Worm (Caenorhabditis elegans): Measurements from ENCODE around the gene Y9C9A.13.

DNA sequence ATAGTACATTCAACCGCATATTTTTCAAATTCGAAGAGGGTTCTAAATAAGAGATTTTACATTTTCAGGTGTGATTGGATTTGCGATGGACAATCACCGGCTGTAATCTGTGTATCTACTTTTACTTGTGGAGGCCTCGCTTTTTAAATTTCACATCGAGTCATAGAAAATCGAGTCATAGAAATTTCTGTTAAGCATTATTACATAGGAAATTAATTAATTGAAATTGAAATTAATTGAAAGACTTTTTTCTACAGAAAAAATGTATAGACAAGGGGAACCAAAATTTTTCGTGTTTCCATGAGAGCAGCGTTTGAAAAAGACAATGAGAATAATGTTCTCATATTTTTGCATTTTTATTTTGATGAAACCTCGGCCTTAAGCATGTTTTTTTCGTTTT, 14.4 kb upstream of the Y9C9A.13 start, which contains the start of gene clec-176:
- TF ChIP-seq unc-55 (GFP tag; optimal IDR thresholded peaks at IDR 0.05) (no peak), fkh-10 (GFP tag; optimal IDR thresholded peaks at IDR 0.05) (no peak), dmd-4 (tag; optimal IDR thresholded peaks at IDR 0.05; ENCODE audit: borderline replicate concordance) (no peak), pqm-1 (tag; optimal IDR thresholded peaks at IDR 0.05) (no peak), tbx-2 (tag; optimal IDR thresholded peaks at IDR 0.05) (no peak), lin-11 (tag; optimal IDR thresholded peaks at IDR 0.05) (no peak), ceh-9 (tag; optimal IDR thresholded peaks at IDR 0.05) (no peak), che-1 (tag; optimal IDR thresholded peaks at IDR 0.05) (no peak), elt-2 (tag; optimal IDR thresholded peaks at IDR 0.05) (no peak), hlh-8 (tag; optimal IDR thresholded peaks at IDR 0.05) (no peak), ceh-30 (tag; optimal IDR thresholded peaks at IDR 0.05) (no peak), rnt-1 (tag; optimal IDR thresholded peaks at IDR 0.05) (no peak), pha-4 (tag; optimal IDR thresholded peaks at IDR 0.05) (no peak), ceh-24 (tag; optimal IDR thresholded peaks at IDR 0.05) (no peak)
